Worm (Caenorhabditis elegans) whole organism, dauer: ENCODE data around the gene ubc-7.

Experiments
- unc-62 ChIP-seq: sonication (generic microtip); optimal IDR thresholded peaks from 2 replicates; lab custom pipeline; 2017; ENCODE audit warnings: missing biosample characterization, missing genetic modification reagents, missing genetic modification characterization

ubc-7 gene

DNA sequence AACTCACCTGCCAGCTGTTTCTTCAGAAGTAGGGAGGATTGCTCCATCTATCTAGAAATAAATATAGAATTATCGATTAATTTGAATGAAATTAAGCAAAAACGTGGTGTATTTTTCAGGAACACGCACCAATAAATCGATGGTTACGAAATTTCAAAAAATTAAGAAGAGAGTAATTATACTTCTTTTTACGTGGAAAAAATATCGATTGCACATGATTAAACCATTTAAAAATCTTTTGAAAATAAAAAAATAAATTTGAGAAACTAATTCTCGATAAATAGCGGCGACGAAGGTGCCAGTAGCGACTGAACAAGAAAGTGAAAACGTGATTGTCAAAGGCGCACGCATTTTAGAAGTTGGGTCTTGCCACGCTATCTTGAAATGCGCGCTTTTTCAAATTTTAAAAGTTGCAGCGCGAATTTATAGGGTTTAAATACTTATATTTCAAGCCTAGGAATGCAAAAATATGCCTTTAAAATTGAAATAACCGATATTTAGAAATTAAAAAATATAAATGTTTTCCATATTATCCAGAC is at the start of gene ubc-7:
TSS of gene ubc-7 (minus strand) at position 51 of the 539 bp plus-strand sequence.
- no peak for TF ChIP-seq unc-62 (GFP tag; lab: Kevin White, UChicago)

DNA sequence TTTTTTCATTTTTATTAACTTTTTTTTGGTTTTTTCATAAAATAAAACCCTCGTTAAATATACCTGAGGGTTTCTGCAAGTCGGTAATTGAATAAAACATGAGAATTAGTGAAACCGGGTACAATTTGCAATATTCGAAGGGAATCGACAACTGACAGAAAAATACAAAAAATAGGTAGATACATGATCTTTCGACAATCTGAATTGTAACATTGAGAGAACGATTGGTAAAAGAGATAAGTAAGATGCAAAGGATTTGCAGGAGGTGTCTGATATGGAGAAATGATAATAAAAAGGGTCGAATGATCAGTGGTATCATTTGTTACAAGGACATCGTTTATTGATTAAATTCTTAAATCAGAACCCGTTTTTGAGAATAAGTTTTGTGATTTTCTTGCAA is 47.9 kb upstream of the ubc-7 start, which contains the start of gene ugt-60:
TSS of gene ugt-60 (minus strand) at position 233 of the 400 bp plus-strand sequence.
- no peak for TF ChIP-seq unc-62 (GFP tag; lab: Kevin White, UChicago)

ce11 chrIII:9669546-9669945 is 38.6 kb upstream of the ubc-7 start:
- TF ChIP-seq unc-62 (GFP tag; lab: Kevin White, UChicago): no peak

DNA sequence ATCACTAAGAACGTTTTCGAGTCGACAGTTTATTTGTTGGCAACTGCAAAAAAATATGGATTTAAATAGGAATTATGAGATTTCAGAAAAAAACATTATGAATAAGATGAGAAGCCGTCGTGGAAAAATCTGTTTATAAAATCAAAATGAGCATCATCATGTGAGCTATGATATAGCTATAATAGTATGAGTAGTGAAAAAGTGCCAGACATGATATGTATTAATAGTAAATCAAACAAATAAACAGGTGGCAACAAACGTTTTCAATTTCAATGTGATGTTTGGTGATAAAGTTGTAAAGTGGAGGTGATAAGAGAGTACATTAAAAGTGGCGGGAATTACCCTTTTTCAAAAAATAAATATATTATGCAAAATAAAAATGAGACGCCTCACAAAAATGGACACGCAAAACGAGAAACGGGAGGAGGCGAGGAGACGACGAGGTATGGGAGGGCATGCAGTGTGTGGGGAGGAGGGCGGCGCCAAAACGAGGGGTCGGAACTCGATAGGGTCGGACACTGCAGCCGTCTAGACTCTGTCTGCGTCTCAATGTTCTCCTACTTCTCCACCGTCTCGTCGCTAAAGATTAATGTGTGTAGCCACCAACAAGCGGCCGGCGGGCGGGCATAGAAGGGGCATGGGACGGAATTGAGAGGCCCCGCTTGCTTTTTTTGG is 36.8 kb upstream of the ubc-7 start, which contains the start of gene C07A9.9:
TSS of gene C07A9.9 (minus strand) at position 51 of the 675 bp plus-strand sequence.
- TF ChIP-seq unc-62 (GFP tag; lab: Kevin White, UChicago): no peak

ce11 chrIII:9666668-9667067 is 35.7 kb upstream of the ubc-7 start:
- no peak for TF ChIP-seq unc-62 (GFP tag; lab: Kevin White, UChicago)

DNA sequence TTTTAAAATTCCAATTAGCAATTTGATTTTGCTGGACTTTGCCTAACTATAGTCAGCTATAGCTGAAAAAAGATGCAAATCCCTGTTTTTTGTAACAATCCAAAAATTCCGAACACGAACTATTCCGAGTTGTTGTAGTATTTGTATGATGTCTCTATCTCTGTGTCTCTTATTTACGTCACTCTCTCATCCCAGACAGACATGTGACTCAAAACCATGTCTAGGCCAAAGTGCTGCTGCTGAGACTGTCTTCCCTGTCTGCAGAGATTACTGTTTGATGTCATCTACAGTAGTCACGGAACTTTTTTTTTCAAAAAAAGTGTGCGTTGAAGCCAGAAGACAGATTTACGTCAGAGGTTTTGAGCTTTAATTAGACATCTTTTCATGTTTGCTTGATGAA is 35.3 kb upstream of the ubc-7 start:
- TF ChIP-seq unc-62 (GFP tag; lab: Kevin White, UChicago): no peak

DNA sequence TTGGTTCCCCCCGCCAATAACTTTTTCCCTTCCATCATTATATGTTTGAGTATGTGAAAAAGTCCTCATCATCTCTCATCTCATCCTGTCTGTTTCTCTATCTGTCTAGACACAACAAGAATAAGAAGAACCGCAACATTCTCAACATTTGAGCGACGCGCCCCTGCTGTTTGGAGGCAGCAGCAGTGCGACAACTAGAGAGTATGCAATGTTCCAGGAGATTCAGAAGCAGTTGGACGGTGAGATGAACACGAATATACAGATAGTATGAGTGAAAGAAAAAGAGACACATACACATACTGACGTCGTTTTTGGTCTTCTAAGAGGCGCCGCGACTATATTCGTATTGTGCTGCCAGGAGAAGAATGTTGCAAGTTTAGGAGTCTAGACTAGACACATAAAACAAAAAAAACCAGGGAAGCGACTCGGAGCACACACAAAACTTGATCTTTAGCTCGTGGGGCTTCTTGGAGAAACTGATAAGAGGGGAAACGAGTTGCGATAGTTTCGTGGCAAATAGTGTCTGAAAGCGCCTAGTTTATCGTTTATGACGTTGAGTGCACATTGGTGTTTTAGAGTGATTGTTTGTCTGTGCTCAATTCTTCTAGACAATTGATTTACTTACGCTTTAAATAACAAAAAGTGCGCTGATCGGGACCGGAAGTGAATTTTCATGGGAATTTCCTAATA is 34.7 kb upstream of the ubc-7 start:
- no peak for TF ChIP-seq unc-62 (GFP tag; lab: Kevin White, UChicago)

DNA sequence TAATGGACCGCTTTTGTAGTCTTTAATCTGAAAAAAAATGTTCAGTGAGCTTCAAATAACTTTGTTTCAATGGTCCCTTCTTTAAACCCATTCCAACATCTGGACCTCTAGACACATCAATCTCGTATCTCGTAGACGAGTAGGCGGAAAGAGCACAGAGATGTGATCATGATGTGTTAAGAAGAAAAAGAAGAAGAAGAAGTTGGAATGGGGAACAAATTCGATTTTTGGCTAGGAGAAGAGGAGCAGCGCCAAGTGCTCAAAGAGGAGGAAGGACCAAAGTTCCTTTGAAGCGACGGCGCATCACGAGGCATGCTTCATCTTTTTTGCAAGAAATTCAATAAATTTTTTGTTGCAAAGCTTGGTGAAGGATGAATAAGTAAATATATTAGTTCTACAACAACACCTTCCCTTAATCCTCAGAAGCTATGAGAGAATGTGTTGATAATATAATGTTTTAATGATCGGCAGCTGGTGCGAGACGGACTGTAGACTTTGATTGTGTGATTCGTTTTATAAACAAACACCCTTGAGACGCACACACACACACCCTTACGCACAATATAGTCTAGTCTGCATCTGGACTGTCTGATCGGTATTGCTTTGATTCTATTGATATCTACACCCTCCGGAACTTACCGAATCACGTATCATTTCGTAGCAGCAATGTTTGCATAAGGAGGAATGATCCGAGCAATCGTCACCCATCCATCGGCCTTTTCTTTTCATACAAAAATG is 33.7 kb upstream of the ubc-7 start:
- no peak for TF ChIP-seq unc-62 (GFP tag; lab: Kevin White, UChicago)

DNA sequence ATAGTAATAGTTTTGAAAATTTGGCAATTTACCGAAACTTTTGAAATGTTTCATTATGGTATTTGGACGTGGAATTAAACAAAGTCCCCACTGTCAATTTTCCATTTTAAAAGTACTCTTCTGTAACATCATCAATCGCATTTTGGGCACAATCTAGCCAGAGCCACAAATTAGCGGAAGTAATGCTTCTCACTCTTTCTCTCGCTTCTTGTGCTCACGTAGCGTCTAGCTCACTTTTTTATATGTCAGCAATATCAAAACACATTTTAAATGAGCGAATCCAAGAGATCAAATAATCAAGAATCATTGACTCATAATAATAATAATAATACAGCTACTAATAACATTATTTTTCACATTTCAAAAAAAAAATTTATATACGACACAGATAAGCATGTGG is 33.0 kb upstream of the ubc-7 start:
- TF ChIP-seq unc-62 (GFP tag; lab: Kevin White, UChicago): no peak

- TF ChIP-seq unc-62 (GFP tag; lab: Kevin White, UChicago): no peak
Measured at ce11 chrIII:9662266-9662959, 31.4 kb upstream of the ubc-7 start.

- TF ChIP-seq unc-62 (GFP tag; lab: Kevin White, UChicago): no peak
Measured at ce11 chrIII:9661119-9661518, 30.2 kb upstream of the ubc-7 start.

- no peak for TF ChIP-seq unc-62 (GFP tag; lab: Kevin White, UChicago)
Measured at ce11 chrIII:9658569-9658968, 27.6 kb upstream of the ubc-7 start.

- TF ChIP-seq unc-62 (GFP tag; lab: Kevin White, UChicago): no peak
Measured at ce11 chrIII:9655802-9656201, 24.8 kb upstream of the ubc-7 start, which contains the start of gene C15H7.4. Gene C15H7.4, minus strand, starts transcription at chrIII:9655902.

DNA sequence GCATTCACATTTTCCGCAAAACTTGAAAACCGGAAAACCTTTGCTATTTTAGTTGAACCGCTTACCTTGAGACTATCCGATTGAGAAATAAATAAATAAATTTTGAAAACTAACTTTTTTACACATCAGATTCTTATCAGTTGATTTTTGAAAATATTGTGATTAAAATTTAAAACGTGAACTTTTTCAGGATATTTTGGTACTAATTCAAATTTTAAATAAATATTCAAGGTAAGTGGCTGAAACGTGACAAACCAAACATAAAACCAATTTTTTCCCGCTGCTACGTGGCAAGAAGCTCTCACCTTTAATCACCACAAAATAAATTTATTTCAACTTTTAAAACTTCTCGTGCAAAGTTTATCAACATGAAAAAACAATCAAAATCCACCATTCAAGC is 20.9 kb upstream of the ubc-7 start, which contains the start of gene C15H7.3:
TSS of gene C15H7.3 (minus strand) at position 101 of the 400 bp plus-strand sequence.
- no peak for TF ChIP-seq unc-62 (GFP tag; lab: Kevin White, UChicago)

ce11 chrIII:9646440-9647021 is 15.6 kb upstream of the ubc-7 start:
- no peak for TF ChIP-seq unc-62 (GFP tag; lab: Kevin White, UChicago)
